Fruit fly (Drosophila melanogaster) whole organism, wandering third instar larva: ENCODE results near the gene CG10165.

Source experiments
- Abd-B ChIP-seq: fragments of >200 bp; optimal IDR thresholded peaks from 2 replicates; lab custom pipeline; 2017; ENCODE audit warnings: missing biosample characterization, missing genetic modification characterization
- CG9705 ChIP-seq: fragments of 200-800 bp; sonication (Bioruptor generic); optimal IDR thresholded peaks from 2 replicates; lab custom pipeline; 2018; ENCODE audit warnings: missing biosample characterization, mild to moderate bottlenecking, missing genetic modification characterization
- CrebA ChIP-seq: fragments of 200-800 bp; sonication (Bioruptor generic); optimal IDR thresholded peaks from 2 replicates; lab custom pipeline; 2016; ENCODE audit warnings: missing biosample characterization, mild to moderate bottlenecking, missing genetic modification characterization, borderline replicate concordance
- Dfd ChIP-seq: fragments of >200 bp; optimal IDR thresholded peaks from 2 replicates; lab custom pipeline; 2017; ENCODE audit warnings: missing biosample characterization, missing genetic modification characterization
- Dif ChIP-seq: fragments of 200-275, 200-300 bp; sonication (Bioruptor generic); optimal IDR thresholded peaks from 2 replicates; lab custom pipeline; 2018; ENCODE audit warnings: missing biosample characterization, missing genetic modification characterization; ENCODE audit not compliant: partially characterized antibody
- GATAd ChIP-seq: sonication (Bioruptor generic); optimal IDR thresholded peaks from 2 replicates; lab custom pipeline; 2016; ENCODE audit warnings: missing biosample characterization, missing genetic modification characterization
- HLH106 ChIP-seq: fragments of 200-800 bp; optimal IDR thresholded peaks from 3 replicates; lab custom pipeline; 2019; ENCODE audit warnings: missing biosample characterization, mild to moderate bottlenecking, missing genetic modification characterization, moderate library complexity
- Hnf4 ChIP-seq: fragments of 200-800 bp; sonication (Bioruptor generic); optimal IDR thresholded peaks from 2 replicates; lab custom pipeline; 2016; ENCODE audit warnings: missing biosample characterization, mild to moderate bottlenecking, missing genetic modification characterization
- Hr78 ChIP-seq: fragments of >200 bp; optimal IDR thresholded peaks from 2 replicates; lab custom pipeline; 2017; ENCODE audit warnings: missing biosample characterization, missing genetic modification characterization
- Hr83 ChIP-seq: fragments of 200-300 bp; sonication (Bioruptor generic); optimal IDR thresholded peaks from 2 replicates; lab custom pipeline; 2016; ENCODE audit warnings: missing biosample characterization, mild to moderate bottlenecking, missing genetic modification characterization, moderate library complexity; ENCODE audit not compliant: poor library complexity, severe bottlenecking
- Jra ChIP-seq: sonication (Bioruptor generic); optimal IDR thresholded peaks from 2 replicates; lab custom pipeline; 2016; ENCODE audit warnings: missing biosample characterization, missing genetic modification characterization
- Mio ChIP-seq: sonication (Bioruptor generic); optimal IDR thresholded peaks from 2 replicates; lab custom pipeline; 2016; ENCODE audit warnings: missing biosample characterization, missing genetic modification characterization
- N ChIP-seq: fragments of >200 bp; optimal IDR thresholded peaks from 2 replicates; lab custom pipeline; 2018; ENCODE audit warnings: missing biosample characterization, missing external identifiers, missing genetic modification characterization
- OdsH ChIP-seq: fragments of 200-800 bp; sonication (Bioruptor generic); optimal IDR thresholded peaks from 2 replicates; lab custom pipeline; 2016; ENCODE audit warnings: missing biosample characterization, mild to moderate bottlenecking, missing genetic modification characterization
- Rel ChIP-seq, 2 experiments: fragments of 200-800 bp; sonication (Bioruptor generic) in 1 of 2; optimal IDR thresholded peaks; 2 replicates in 1 of 2; 3 replicates in 1 of 2; lab custom pipeline; 2016 to 2019; ENCODE audit warnings: mild to moderate bottlenecking in 2 of 2, missing biosample characterization in 2 of 2, missing genetic modification characterization in 2 of 2, moderate library complexity in 1 of 2
- Sp1 ChIP-seq: fragments of 200-800 bp; sonication (Bioruptor generic); optimal IDR thresholded peaks from 3 replicates; lab custom pipeline; 2019; ENCODE audit warnings: missing biosample characterization, mild to moderate bottlenecking, missing genetic modification characterization, moderate library complexity
- Vsx2 ChIP-seq: fragments of 200-300, 225-300 bp; sonication (Bioruptor generic); optimal IDR thresholded peaks from 2 replicates; lab custom pipeline; 2018; ENCODE audit warnings: missing biosample characterization, missing genetic modification characterization; ENCODE audit not compliant: partially characterized antibody
- br ChIP-seq: fragments of 200-800 bp; sonication (Bioruptor generic); optimal IDR thresholded peaks from 2 replicates; lab custom pipeline; 2016; ENCODE audit warnings: missing biosample characterization, missing genetic modification characterization
- dl ChIP-seq, 2 experiments: fragments of 175-275, 200-275 bp in 1 of 2; fragments of 200-275 bp in 1 of 2; sonication (Bioruptor generic); optimal IDR thresholded peaks; lab custom pipeline; 2018; ENCODE audit warnings: mild to moderate bottlenecking in 2 of 2, missing biosample characterization in 2 of 2, missing genetic modification characterization in 2 of 2, moderate library complexity in 2 of 2; ENCODE audit not compliant: partially characterized antibody in 2 of 2, insufficient read depth in 1 of 2
- dmrt93B ChIP-seq: fragments of 200-800 bp; sonication (Bioruptor generic); optimal IDR thresholded peaks from 2 replicates; lab custom pipeline; 2018; ENCODE audit warnings: missing biosample characterization, mild to moderate bottlenecking, missing genetic modification characterization
- dsf ChIP-seq: sonication (Bioruptor generic); optimal IDR thresholded peaks from 2 replicates; lab custom pipeline; 2016; ENCODE audit warnings: missing biosample characterization, missing genetic modification characterization, borderline replicate concordance
- ey ChIP-seq: fragments of 200-800 bp; sonication (Bioruptor generic); optimal IDR thresholded peaks from 2 replicates; lab custom pipeline; 2016; ENCODE audit warnings: missing biosample characterization, missing genetic modification characterization
- foxo ChIP-seq, 2 experiments: fragments of 200-800 bp; sonication (Bioruptor generic); optimal IDR thresholded peaks; 2 replicates in 1 of 2; 3 replicates in 1 of 2; lab custom pipeline; 2016 to 2017; ENCODE audit warnings: missing biosample characterization in 2 of 2, missing genetic modification characterization in 2 of 2
- h ChIP-seq: fragments of 200-800 bp; sonication (Bioruptor generic); optimal IDR thresholded peaks from 3 replicates; lab custom pipeline; 2016; ENCODE audit warnings: missing biosample characterization, mild to moderate bottlenecking, missing genetic modification characterization
- lola ChIP-seq: fragments of >200 bp; optimal IDR thresholded peaks from 2 replicates; lab custom pipeline; 2017; ENCODE audit warnings: missing biosample characterization, missing genetic modification characterization
- psq ChIP-seq: fragments of 200-800 bp; sonication (Bioruptor generic); optimal IDR thresholded peaks from 3 replicates; lab custom pipeline; 2017; ENCODE audit warnings: missing biosample characterization, mild to moderate bottlenecking, missing genetic modification characterization, moderate library complexity
- rgr ChIP-seq: fragments of 200-800 bp; sonication (Bioruptor generic); optimal IDR thresholded peaks from 3 replicates; lab custom pipeline; 2016; ENCODE audit warnings: missing biosample characterization, mild to moderate bottlenecking, missing genetic modification characterization
- sage ChIP-seq: fragments of 200-800 bp; sonication (Bioruptor generic); optimal IDR thresholded peaks from 2 replicates; lab custom pipeline; 2016; ENCODE audit warnings: missing biosample characterization, mild to moderate bottlenecking, missing genetic modification characterization
- sv ChIP-seq: fragments of 200-800 bp; sonication (Bioruptor generic); optimal IDR thresholded peaks from 3 replicates; lab custom pipeline; 2016; ENCODE audit warnings: missing biosample characterization, missing genetic modification characterization
- tai ChIP-seq: sonication (Bioruptor generic); optimal IDR thresholded peaks from 2 replicates; lab custom pipeline; 2016; ENCODE audit warnings: missing biosample characterization, missing genetic modification characterization
- usp ChIP-seq: fragments of >200 bp; optimal IDR thresholded peaks from 2 replicates; lab custom pipeline; 2017; ENCODE audit warnings: missing biosample characterization, missing genetic modification characterization

The CG10165 gene

DNA sequence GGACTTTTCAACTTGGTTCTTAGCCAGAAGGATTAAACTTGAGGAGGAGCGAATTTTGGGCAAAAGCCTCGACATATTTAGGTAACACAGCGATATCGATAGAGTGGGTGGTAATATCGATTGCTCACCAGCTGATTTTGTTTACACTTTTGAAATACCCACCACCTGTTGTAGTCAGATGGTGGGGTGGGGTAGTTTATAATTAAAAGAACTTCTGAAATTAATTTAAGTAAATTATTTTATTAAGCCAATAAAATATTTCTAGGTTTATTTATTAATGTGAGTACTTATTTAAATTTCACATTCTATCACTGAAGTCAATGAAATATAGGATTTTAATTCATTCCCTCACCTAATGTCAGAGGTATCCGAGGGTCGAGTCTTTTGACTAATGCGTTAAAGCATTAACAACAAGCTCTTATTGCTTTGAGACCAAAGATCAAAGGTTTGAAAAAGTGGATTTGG lies 40.1 kb downstream of the CG10165 start, which contains the start of the genes CG10194 and CG18094:
Gene CG10194, minus strand, starts transcription at position 108 of the 465 bp plus-strand sequence.
Gene CG18094, plus strand, starts transcription at position 266 of the 465 bp plus-strand sequence.
- peak; percentile 51 for TF ChIP-seq Sp1
- peak; percentile 83 for TF ChIP-seq rgr (GFP tag; lab: Kevin White, UChicago)
- TF ChIP-seq HLH106 (tag; lab: Kevin White, UChicago): peak; percentile 51
- peak; percentile 3 for TF ChIP-seq Hr83 (GFP tag; lab: Kevin White, UChicago)
- TF ChIP-seq h (GFP tag; lab: Kevin White, UChicago): peak; percentile 77
- TF ChIP-seq dmrt93B: no peak
- no peak for TF ChIP-seq Abd-B (GFP tag; lab: Kevin White, UChicago)
- no peak for TF ChIP-seq Jra
- TF ChIP-seq OdsH (GFP tag; lab: Kevin White, UChicago): peak; percentile 74
- peak; percentile 58 for TF ChIP-seq psq (GFP tag; lab: Kevin White, UChicago)
- no peak for TF ChIP-seq br (GFP tag; lab: Kevin White, UChicago)
- TF ChIP-seq ey: peak; percentile 43
- TF ChIP-seq Vsx2: no peak
- peak in 1 of 2 experiments; percentile 73 for TF ChIP-seq foxo (GFP tag; optimal IDR thresholded peaks at IDR 0.05; lab: Kevin White, UChicago)
- TF ChIP-seq sage (GFP tag; lab: Kevin White, UChicago): no peak
- TF ChIP-seq, all 38 proteins: peak for 9

DNA sequence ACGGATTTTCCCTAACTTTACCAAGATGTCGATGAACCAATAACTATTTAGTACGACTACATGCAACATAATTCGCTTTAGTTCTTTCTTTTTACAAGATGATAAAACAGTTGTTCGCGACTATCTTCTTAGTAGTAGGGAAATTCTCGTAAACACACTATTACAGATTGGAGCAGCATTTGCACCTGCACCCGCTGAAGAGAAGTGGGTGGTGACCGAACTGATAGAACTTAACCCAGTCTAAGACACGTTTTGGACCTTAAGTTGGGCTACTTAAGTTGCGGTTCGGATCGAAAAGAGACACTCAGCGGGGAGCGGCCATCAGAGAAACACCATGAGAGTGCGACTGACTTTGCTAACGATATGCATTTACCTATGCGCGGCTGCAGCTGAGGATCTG lies 42.9 kb downstream of the CG10165 start, which contains the start of gene CG13083:
Gene CG13083, plus strand, starts transcription at position 301 of the 400 bp plus-strand sequence.
- TF ChIP-seq Rel (GFP tag; optimal IDR thresholded peaks at IDR 0.05; lab: Kevin White, UChicago): no peak
- TF ChIP-seq Rel (tag; optimal IDR thresholded peaks at IDR 0.05; lab: Kevin White, UChicago): no peak
- no peak for TF ChIP-seq psq (GFP tag; lab: Kevin White, UChicago)
- TF ChIP-seq usp: no peak
- TF ChIP-seq GATAd: no peak
- no peak for TF ChIP-seq CG9705 (GFP tag; lab: Kevin White, UChicago)
- TF ChIP-seq ey: no peak
- no peak for TF ChIP-seq Dif (GFP tag; lab: Kevin White, UChicago)
- TF ChIP-seq Mio (GFP tag; lab: Kevin White, UChicago): no peak
- TF ChIP-seq Hnf4 (GFP tag; lab: Kevin White, UChicago): no peak
- TF ChIP-seq lola (GFP tag; lab: Kevin White, UChicago): no peak
- no peak for TF ChIP-seq CrebA (GFP tag; lab: Kevin White, UChicago)
- no peak for TF ChIP-seq sage (GFP tag; lab: Kevin White, UChicago)
- TF ChIP-seq N (GFP tag; lab: Kevin White, UChicago): no peak
- TF ChIP-seq sv (GFP tag; lab: Kevin White, UChicago): no peak
- no peak for TF ChIP-seq dl (GFP tag; optimal IDR thresholded peaks at IDR 0.05; lab: Kevin White, UChicago; ENCODE audit: insufficient read depth in 1 of 2, partially characterized antibody in 2 of 2)
- TF ChIP-seq tai (GFP tag; lab: Kevin White, UChicago): no peak
- no peak for TF ChIP-seq dsf
- TF ChIP-seq OdsH (GFP tag; lab: Kevin White, UChicago): no peak
- TF ChIP-seq, all 38 proteins: peak for 0

- TF ChIP-seq sage (GFP tag; lab: Kevin White, UChicago) (no peak), h (GFP tag; lab: Kevin White, UChicago) (no peak)
Observed at dm6 chr2L:19484539-19484938, 45.6 kb downstream of the CG10165 start, which contains the start of the genes CG10195 and CG13084. Gene CG10195 (minus strand): TSS chr2L:19484705. Gene CG13084 (plus strand): TSS chr2L:19484930.

DNA sequence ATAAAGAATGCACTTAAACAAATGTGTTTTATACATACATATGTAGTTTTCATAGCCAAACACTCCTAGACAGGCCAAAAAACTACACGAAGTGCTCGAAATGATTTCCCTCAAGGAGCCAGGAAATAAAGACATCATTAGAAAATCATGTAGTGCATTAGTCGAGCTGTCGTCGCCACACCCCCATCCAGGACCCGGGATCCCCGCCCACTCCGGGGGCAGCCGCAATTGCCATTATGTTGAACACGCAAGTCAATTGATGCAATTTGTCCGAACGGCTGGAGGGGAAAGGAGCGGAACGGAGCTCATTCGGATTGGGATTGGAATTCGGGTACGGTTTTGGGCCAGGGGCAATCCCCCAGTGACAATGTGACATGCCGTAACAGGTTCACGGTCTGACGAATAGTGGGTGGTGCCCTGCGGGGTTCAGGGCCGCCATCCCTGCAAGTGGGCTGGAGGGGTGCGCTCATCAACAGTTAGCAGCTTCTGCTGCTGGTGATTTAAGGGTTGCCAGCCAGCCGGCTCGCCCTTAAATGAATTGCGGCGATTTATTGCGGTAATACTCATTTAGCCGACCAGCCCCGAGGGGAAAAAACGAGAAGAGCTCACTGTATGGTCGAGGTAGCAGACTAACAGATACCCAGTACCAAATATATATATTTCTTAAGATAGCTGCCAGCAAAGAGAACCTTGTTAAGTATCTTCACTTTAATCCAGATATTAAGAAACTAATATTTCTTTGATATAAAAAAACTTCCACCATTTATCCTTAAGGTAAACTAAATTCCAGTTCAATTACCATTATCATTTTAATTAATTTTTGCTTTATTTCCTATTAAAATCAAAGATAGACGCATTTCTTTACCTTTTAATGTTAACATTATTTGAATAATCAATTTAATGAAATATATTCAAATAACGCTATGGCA lies 49.4 kb downstream of the CG10165 start:
- no peak for TF ChIP-seq Hr78 (GFP tag; lab: Kevin White, UChicago)
- no peak for TF ChIP-seq Sp1
- peak; percentile 95 for TF ChIP-seq Dfd
